Fruit fly (Drosophila melanogaster) whole organism, embryonic: Measurements from ENCODE around the gene tinc.

Source experiments
- CG10321 ChIP-seq: fragments of 200-800 bp; sonication (Bioruptor generic); IDR thresholded peaks from 2 replicates; pipeline ENCODE4 v1.3.6; 2022; ENCODE audit warnings: missing biosample characterization, missing genetic modification characterization
- CG10366 ChIP-seq: fragments of 200-800 bp; sonication (Bioruptor generic); IDR thresholded peaks from 2 replicates; pipeline ENCODE4 v1.3.6; 2022; ENCODE audit warnings: missing biosample characterization, missing genetic modification characterization
- CG11085 ChIP-seq: fragments of 200-800 bp; sonication (Bioruptor generic); IDR thresholded peaks from 2 replicates; pipeline ENCODE4 v1.3.6; 2022; ENCODE audit warnings: missing biosample characterization, missing genetic modification characterization
- CG1233 ChIP-seq: fragments of 200-800 bp; sonication (Bioruptor generic); optimal IDR thresholded peaks from 4 replicates; lab custom pipeline; 2018; ENCODE audit warnings: missing biosample characterization, mild to moderate bottlenecking, missing genetic modification characterization
- CG12744 ChIP-seq: fragments of 200-800 bp; sonication (Bioruptor generic); optimal IDR thresholded peaks from 2 replicates; lab custom pipeline; 2016; ENCODE audit warnings: missing biosample characterization, missing genetic modification characterization
- CG14710 ChIP-seq: fragments of 200-800 bp; sonication (Bioruptor generic); optimal IDR thresholded peaks from 3 replicates; lab custom pipeline; 2019; ENCODE audit warnings: missing biosample characterization, mild to moderate bottlenecking, missing genetic modification characterization, moderate library complexity
- CG15269 ChIP-seq: fragments of 200-800 bp; sonication (Bioruptor generic); optimal IDR thresholded peaks from 2 replicates; lab custom pipeline; 2018; ENCODE audit warnings: missing biosample characterization, mild to moderate bottlenecking, missing genetic modification characterization, moderate library complexity
- CG15479 ChIP-seq: fragments of 200-800 bp; sonication (Bioruptor generic); optimal IDR thresholded peaks from 3 replicates; lab custom pipeline; 2019; ENCODE audit warnings: missing biosample characterization, mild to moderate bottlenecking, missing genetic modification characterization, moderate library complexity
- CG15514 ChIP-seq: fragments of 200-800 bp; sonication (Bioruptor generic); optimal IDR thresholded peaks from 3 replicates; lab custom pipeline; 2017; ENCODE audit warnings: missing biosample characterization, missing genetic modification characterization, mild to moderate bottlenecking, moderate library complexity, missing genetic modification reagents
- CG15601 ChIP-seq: fragments of 200-800 bp; sonication (Bioruptor generic); optimal IDR thresholded peaks from 3 replicates; lab custom pipeline; 2019; ENCODE audit warnings: missing biosample characterization, mild to moderate bottlenecking, missing genetic modification characterization, moderate library complexity
- CG16815 ChIP-seq: fragments of 200-800 bp; sonication (Bioruptor generic); optimal IDR thresholded peaks from 3 replicates; lab custom pipeline; 2017; ENCODE audit warnings: missing biosample characterization, mild to moderate bottlenecking, missing genetic modification characterization
- CG17829 ChIP-seq: fragments of 200-800 bp; optimal IDR thresholded peaks from 2 replicates; lab custom pipeline; 2019; ENCODE audit warnings: missing biosample characterization, mild to moderate bottlenecking, missing genetic modification characterization, moderate library complexity
- CG1832 ChIP-seq: fragments of 200-800 bp; sonication (Bioruptor generic); optimal IDR thresholded peaks from 2 replicates; lab custom pipeline; 2017; ENCODE audit warnings: missing biosample characterization, mild to moderate bottlenecking, missing genetic modification characterization, inconsistent platforms
- CG18619 ChIP-seq: fragments of 200-800 bp; sonication (Bioruptor generic); optimal IDR thresholded peaks from 3 replicates; lab custom pipeline; 2017; ENCODE audit warnings: missing biosample characterization, mild to moderate bottlenecking, missing genetic modification characterization
- CG18764 ChIP-seq: fragments of 200-800 bp; sonication (Bioruptor generic); optimal IDR thresholded peaks from 3 replicates; lab custom pipeline; 2016; ENCODE audit warnings: missing biosample characterization, missing genetic modification characterization
- CG2116 ChIP-seq: fragments of 200-800 bp; sonication (Bioruptor generic); optimal IDR thresholded peaks from 3 replicates; lab custom pipeline; 2018; ENCODE audit warnings: missing biosample characterization, mild to moderate bottlenecking, missing genetic modification characterization
- CG30020 ChIP-seq: fragments of 200-800 bp; optimal IDR thresholded peaks from 2 replicates; lab custom pipeline; 2019; ENCODE audit warnings: missing biosample characterization, mild to moderate bottlenecking, missing genetic modification characterization, moderate library complexity
- CG33213 ChIP-seq: fragments of 200-800 bp; sonication (Bioruptor generic); optimal IDR thresholded peaks from 3 replicates; lab custom pipeline; 2016; ENCODE audit warnings: missing biosample characterization, missing genetic modification characterization
- CG34224 ChIP-seq: fragments of 200-800 bp; sonication (Bioruptor generic); IDR thresholded peaks from 3 replicates; pipeline ENCODE4 v1.3.6; 2022; ENCODE audit warnings: missing biosample characterization, missing genetic modification characterization; ENCODE audit not compliant: partially characterized antibody
- CG4360 ChIP-seq: fragments of 200-800 bp; sonication (Bioruptor generic); IDR thresholded peaks from 2 replicates; pipeline ENCODE4 v1.3.6; 2022; ENCODE audit warnings: missing biosample characterization, missing genetic modification characterization
- CG4404 ChIP-seq: fragments of 200-800 bp; sonication (Bioruptor generic); IDR thresholded peaks from 2 replicates; pipeline ENCODE4 v1.3.6; 2022; ENCODE audit warnings: missing biosample characterization, missing genetic modification characterization
- CG4820 ChIP-seq: fragments of 200-800 bp; sonication (Bioruptor generic); optimal IDR thresholded peaks from 3 replicates; lab custom pipeline; 2016; ENCODE audit warnings: missing biosample characterization, missing genetic modification characterization
- CG6654 ChIP-seq: fragments of 200-800 bp; sonication (Bioruptor generic); optimal IDR thresholded peaks from 2 replicates; lab custom pipeline; 2017; ENCODE audit warnings: missing biosample characterization, mild to moderate bottlenecking, missing genetic modification characterization
- CG6689 ChIP-seq: fragments of 200-800 bp; sonication (Bioruptor generic); IDR thresholded peaks from 2 replicates; pipeline ENCODE4 v1.3.6; 2022; ENCODE audit warnings: missing biosample characterization, missing genetic modification characterization
- CG8359 ChIP-seq: fragments of 200-800 bp; sonication (Bioruptor generic); optimal IDR thresholded peaks from 2 replicates; lab custom pipeline; 2017; ENCODE audit warnings: missing biosample characterization, mild to moderate bottlenecking, missing genetic modification characterization, borderline replicate concordance
- E2f2 ChIP-seq: fragments of 200-800 bp; sonication (Bioruptor generic); IDR thresholded peaks from 2 replicates; pipeline ENCODE4 v1.3.6; 2022; ENCODE audit warnings: missing biosample characterization, missing genetic modification characterization
- ERR ChIP-seq: fragments of 200-800 bp; sonication (Bioruptor generic); optimal IDR thresholded peaks from 2 replicates; lab custom pipeline; 2016; ENCODE audit warnings: missing biosample characterization, missing genetic modification characterization
- Gsc ChIP-seq: fragments of 200-800 bp; sonication (Bioruptor generic); IDR thresholded peaks from 2 replicates; pipeline ENCODE4 v1.3.6; 2022; ENCODE audit warnings: missing biosample characterization, missing genetic modification characterization
- HLH4C ChIP-seq: fragments of 200-800 bp; sonication (Bioruptor generic); IDR thresholded peaks from 3 replicates; pipeline ENCODE4 v1.3.6; 2022; ENCODE audit warnings: missing biosample characterization, missing genetic modification characterization; ENCODE audit not compliant: partially characterized antibody
- Hr78 ChIP-seq, 2 experiments: fragments of 200-800 bp in 1 of 2; fragments of >200 bp in 1 of 2; sonication (Bioruptor generic) in 1 of 2; optimal IDR thresholded peaks; 2 replicates each; lab custom pipeline; 2017 to 2019; ENCODE audit warnings: missing biosample characterization in 2 of 2, missing genetic modification characterization in 2 of 2, mild to moderate bottlenecking in 1 of 2, moderate library complexity in 1 of 2
- MESR4 ChIP-seq: fragments of 200-800 bp; sonication (Bioruptor generic); optimal IDR thresholded peaks from 2 replicates; lab custom pipeline; 2018; ENCODE audit warnings: missing biosample characterization, mild to moderate bottlenecking, missing genetic modification characterization, moderate library complexity
- PHDP ChIP-seq: fragments of 200-800 bp; sonication (Bioruptor generic); optimal IDR thresholded peaks from 3 replicates; lab custom pipeline; 2018; ENCODE audit warnings: missing biosample characterization, mild to moderate bottlenecking, missing genetic modification characterization, moderate library complexity
- Rfx ChIP-seq: fragments of 200-800 bp; sonication (Bioruptor generic); IDR thresholded peaks from 2 replicates; pipeline ENCODE4 v1.3.6; 2022; ENCODE audit warnings: missing biosample characterization, missing genetic modification characterization
- al ChIP-seq: fragments of 200-800 bp; sonication (Bioruptor generic); IDR thresholded peaks from 2 replicates; pipeline ENCODE4 v1.3.6; 2022; ENCODE audit warnings: missing biosample characterization, missing genetic modification characterization
- ap ChIP-seq: fragments of 200-800 bp; sonication (Bioruptor generic); IDR thresholded peaks from 2 replicates; pipeline ENCODE4 v1.3.6; 2022; ENCODE audit warnings: missing biosample characterization, missing genetic modification characterization
- bcd ChIP-seq: fragments of 200-800 bp; sonication (Bioruptor generic); optimal IDR thresholded peaks from 2 replicates; lab custom pipeline; 2017; ENCODE audit warnings: missing biosample characterization, mild to moderate bottlenecking, missing genetic modification characterization
- caup ChIP-seq: fragments of 200-800 bp; sonication (Bioruptor generic); optimal IDR thresholded peaks from 3 replicates; lab custom pipeline; 2017; ENCODE audit warnings: missing biosample characterization, mild to moderate bottlenecking, missing genetic modification characterization, moderate library complexity; ENCODE audit not compliant: severe bottlenecking
- corto ChIP-seq: fragments of 200-800 bp; sonication (Bioruptor generic); optimal IDR thresholded peaks from 2 replicates; lab custom pipeline; 2016; ENCODE audit warnings: missing biosample characterization, mild to moderate bottlenecking, missing genetic modification characterization, moderate library complexity
- dm ChIP-seq: fragments of 200-800 bp; sonication (Bioruptor generic); optimal IDR thresholded peaks from 3 replicates; lab custom pipeline; 2016; ENCODE audit warnings: missing biosample characterization, missing genetic modification characterization
- exex ChIP-seq: fragments of 200-800 bp; sonication (Bioruptor generic); optimal IDR thresholded peaks from 4 replicates; lab custom pipeline; 2018; ENCODE audit warnings: missing biosample characterization, mild to moderate bottlenecking, missing genetic modification characterization, moderate library complexity
- gcm2 ChIP-seq: fragments of 200-800 bp; sonication (Bioruptor generic); optimal IDR thresholded peaks from 2 replicates; lab custom pipeline; 2016; ENCODE audit warnings: missing biosample characterization, missing genetic modification characterization
- kay ChIP-seq: fragments of 200-800 bp; sonication (Bioruptor generic); optimal IDR thresholded peaks from 2 replicates; lab custom pipeline; 2016; ENCODE audit warnings: missing biosample characterization, missing genetic modification characterization
- lola ChIP-seq, 3 experiments: fragments of >200 bp in 2 of 3; fragments of 200-800 bp in 1 of 3; sonication (Bioruptor generic) in 1 of 3; optimal IDR thresholded peaks; 2 replicates each; lab custom pipeline; 2017 to 2019; ENCODE audit warnings: missing biosample characterization in 3 of 3, missing genetic modification characterization in 3 of 3, mild to moderate bottlenecking in 1 of 3, moderate library complexity in 1 of 3
- luna ChIP-seq: fragments of 200-800 bp; sonication (Bioruptor generic); optimal IDR thresholded peaks from 2 replicates; lab custom pipeline; 2016; ENCODE audit warnings: missing biosample characterization, missing genetic modification characterization
- mirr ChIP-seq: fragments of 200-800 bp; sonication (Bioruptor generic); optimal IDR thresholded peaks from 3 replicates; lab custom pipeline; 2018; ENCODE audit warnings: missing biosample characterization, mild to moderate bottlenecking, missing genetic modification characterization
- pros ChIP-seq: fragments of 200-800 bp; sonication (Bioruptor generic); optimal IDR thresholded peaks from 3 replicates; lab custom pipeline; 2019; ENCODE audit warnings: missing biosample characterization, mild to moderate bottlenecking, missing genetic modification characterization, moderate library complexity
- sd ChIP-seq: fragments of 200-800 bp; sonication (Bioruptor generic); optimal IDR thresholded peaks from 3 replicates; lab custom pipeline; 2018; ENCODE audit warnings: missing biosample characterization, mild to moderate bottlenecking, missing genetic modification characterization, moderate library complexity
- sna ChIP-seq: fragments of 200-800 bp; sonication (Bioruptor generic); IDR thresholded peaks from 2 replicates; pipeline ENCODE4 v1.3.6; 2022; ENCODE audit warnings: missing biosample characterization, missing genetic modification characterization; ENCODE audit not compliant: partially characterized antibody
- tin ChIP-seq: fragments of 200-800 bp; sonication (Bioruptor generic); optimal IDR thresholded peaks from 3 replicates; lab custom pipeline; 2016; ENCODE audit warnings: missing biosample characterization, missing genetic modification characterization
- unpg ChIP-seq: fragments of 200-800 bp; sonication (Bioruptor generic); optimal IDR thresholded peaks from 3 replicates; lab custom pipeline; 2018; ENCODE audit warnings: missing biosample characterization, mild to moderate bottlenecking, missing genetic modification characterization, moderate library complexity

The tinc gene

DNA sequence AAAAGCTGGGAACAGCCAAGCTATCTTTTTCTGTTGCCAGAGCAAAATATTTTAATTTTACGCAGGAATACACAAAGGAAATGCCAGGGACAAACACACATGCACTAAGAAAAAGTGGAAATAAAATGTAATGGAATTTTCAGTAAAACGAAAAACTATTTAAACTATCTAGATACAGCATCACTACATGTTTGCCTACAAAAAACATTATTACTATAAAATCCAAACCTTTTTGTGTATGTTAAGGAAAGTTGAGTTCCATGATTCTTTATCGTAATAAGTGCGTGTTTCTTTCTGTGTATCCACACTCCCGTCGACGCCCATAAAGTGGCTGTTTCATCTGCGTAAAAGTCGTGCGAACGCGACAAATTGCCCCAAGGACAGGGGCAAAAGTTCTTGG lies 37.8 kb downstream of the tinc start:
- TF ChIP-seq mirr (GFP tag; lab: Kevin White, UChicago) (no peak), caup (no peak), sd (tag; lab: Kevin White, UChicago) (no peak), CG4404 (GFP tag; lab: Robert Waterston, UW) (no peak), CG14710 (tag; lab: Kevin White, UChicago) (no peak), dm (GFP tag; lab: Kevin White, UChicago) (no peak), CG1233 (GFP tag; lab: Kevin White, UChicago) (no peak), MESR4 (GFP tag; lab: Kevin White, UChicago) (no peak), CG18764 (GFP tag; lab: Kevin White, UChicago) (no peak), CG4360 (GFP tag; lab: Robert Waterston, UW) (no peak), sna (GFP tag; lab: Robert Waterston, UW) (no peak), corto (no peak), al (GFP tag; lab: Robert Waterston, UW) (no peak), CG15269 (tag; lab: Kevin White, UChicago) (peak; percentile 20), Hr78 (GFP tag; optimal IDR thresholded peaks at IDR 0.05; lab: Kevin White, UChicago) (no peak), CG17829 (tag; lab: Kevin White, UChicago) (no peak), CG6654 (GFP tag; lab: Kevin White, UChicago) (no peak), CG18619 (no peak), ap (no peak), kay (no peak), CG4820 (GFP tag; lab: Kevin White, UChicago) (peak; percentile 4), CG8359 (GFP tag; lab: Kevin White, UChicago) (no peak), pros (no peak), unpg (GFP tag; lab: Kevin White, UChicago) (peak; percentile 34), CG30020 (tag; lab: Kevin White, UChicago) (no peak), PHDP (tag; lab: Kevin White, UChicago) (peak; percentile 34), CG33213 (GFP tag; lab: Kevin White, UChicago) (no peak), CG10321 (no peak), CG11085 (GFP tag; lab: Robert Waterston, UW) (no peak), bcd (no peak), CG12744 (GFP tag; lab: Kevin White, UChicago) (no peak), Gsc (GFP tag; lab: Robert Waterston, UW) (no peak), CG16815 (GFP tag; lab: Kevin White, UChicago) (no peak), ERR (GFP tag; lab: Kevin White, UChicago) (no peak), exex (tag; lab: Kevin White, UChicago) (no peak), gcm2 (GFP tag; lab: Kevin White, UChicago) (no peak), CG6689 (GFP tag; lab: Robert Waterston, UW) (peak; percentile 30; the same call in 1 of the 2 replicates), CG15601 (no peak), HLH4C (GFP tag; lab: Robert Waterston, UW) (no peak), CG10366 (GFP tag; lab: Robert Waterston, UW) (no peak; the same call in 1 of the 2 replicates), lola (GFP tag; optimal IDR thresholded peaks at IDR 0.05; lab: Kevin White, UChicago) (no peak), CG1832 (GFP tag; lab: Kevin White, UChicago) (no peak), tin (no peak), E2f2 (GFP tag; lab: Robert Waterston, UW) (0 out of 2 replicates have a peak, but pooled peaks have one; percentile 16), luna (no peak), CG34224 (GFP tag; lab: Robert Waterston, UW) (no peak), CG15514 (GFP tag; lab: Kevin White, UChicago) (no peak), CG15479 (GFP tag; lab: Kevin White, UChicago) (no peak), Rfx (GFP tag; lab: Robert Waterston, UW) (0 out of 2 replicates have a peak, but pooled peaks have one; percentile 13), CG2116 (GFP tag; lab: Kevin White, UChicago) (no peak)
